Worm (Caenorhabditis elegans): ENCODE data around the gene gnrr-6.

- TF ChIP-seq ref-1 (GFP tag; conservative IDR thresholded peaks at IDR 0.05) (no peak), flt-1 (GFP tag; IDR thresholded peaks at IDR 0.05) (no peak)
Observed at ce11 chrX:11136988-11137387, 41.7 kb upstream of the gnrr-6 start.
